Fruit fly (Drosophila melanogaster) whole organism, adult: ENCODE data around the gene Ts.

Experiments used
- CG11617 ChIP-seq: fragments of 200-800 bp; sonication (Bioruptor generic); optimal IDR thresholded peaks from 2 replicates; lab custom pipeline; 2017; ENCODE audit warnings: mild to moderate bottlenecking, missing biosample characterization, missing genetic modification reagents, missing genetic modification characterization
- CG12768 ChIP-seq: fragments of 200-800 bp; sonication (Bioruptor generic); optimal IDR thresholded peaks from 2 replicates; lab custom pipeline; 2017; ENCODE audit warnings: missing biosample characterization, missing genetic modification characterization, mild to moderate bottlenecking, moderate library complexity, missing genetic modification reagents
- CG14711 ChIP-seq: fragments of 200-800 bp; sonication (Bioruptor generic); optimal IDR thresholded peaks from 2 replicates; lab custom pipeline; 2018; ENCODE audit warnings: missing biosample characterization, mild to moderate bottlenecking, missing genetic modification characterization, moderate library complexity
- CG1620 ChIP-seq: fragments of 200-800 bp; sonication (Bioruptor generic); optimal IDR thresholded peaks from 2 replicates; lab custom pipeline; 2016; ENCODE audit warnings: missing biosample characterization, missing genetic modification characterization
- CG33017 ChIP-seq: fragments of 200-800 bp; sonication (Bioruptor generic); optimal IDR thresholded peaks from 2 replicates; lab custom pipeline; 2018; ENCODE audit warnings: missing biosample characterization, mild to moderate bottlenecking, missing genetic modification characterization, moderate library complexity
- CG5204 ChIP-seq: fragments of 200-800 bp; sonication (Bioruptor generic); optimal IDR thresholded peaks from 2 replicates; lab custom pipeline; 2016; ENCODE audit warnings: missing biosample characterization, missing genetic modification characterization
- CG7045 ChIP-seq: fragments of 200-800 bp; sonication (Bioruptor generic); optimal IDR thresholded peaks from 2 replicates; lab custom pipeline; 2017; ENCODE audit warnings: missing biosample characterization, mild to moderate bottlenecking, missing genetic modification characterization
- CG7101 ChIP-seq: fragments of 200-800 bp; sonication (Bioruptor generic); optimal IDR thresholded peaks from 2 replicates; lab custom pipeline; 2018; ENCODE audit warnings: missing biosample characterization, mild to moderate bottlenecking, missing genetic modification characterization, moderate library complexity
- Clk ChIP-seq: fragments of 200-800 bp; sonication (Bioruptor generic); optimal IDR thresholded peaks from 2 replicates; lab custom pipeline; 2017; ENCODE audit warnings: missing biosample characterization, missing genetic modification characterization
- Crg-1 ChIP-seq: fragments of 200-800 bp; sonication (Bioruptor generic); optimal IDR thresholded peaks from 2 replicates; lab custom pipeline; 2016; ENCODE audit warnings: missing biosample characterization, missing genetic modification characterization
- Hr96 ChIP-seq: fragments of 200-800 bp; sonication (Bioruptor generic); optimal IDR thresholded peaks from 2 replicates; lab custom pipeline; 2016; ENCODE audit warnings: missing biosample characterization, missing genetic modification characterization
- Mnt ChIP-seq: fragments of 200-800 bp; sonication (Bioruptor generic); optimal IDR thresholded peaks from 2 replicates; lab custom pipeline; 2016; ENCODE audit warnings: missing biosample characterization, mild to moderate bottlenecking, missing genetic modification characterization
- bab1 ChIP-seq: fragments of 200-800 bp; sonication (Bioruptor generic); optimal IDR thresholded peaks from 3 replicates; lab custom pipeline; 2019; ENCODE audit warnings: missing biosample characterization, mild to moderate bottlenecking, missing genetic modification characterization, moderate library complexity
- cic ChIP-seq: fragments of 200-800 bp; sonication (Bioruptor generic); optimal IDR thresholded peaks from 2 replicates; lab custom pipeline; 2017; ENCODE audit warnings: missing biosample characterization, mild to moderate bottlenecking, missing genetic modification characterization, moderate library complexity
- cnc ChIP-seq, 2 experiments: fragments of >200 bp; optimal IDR thresholded peaks; 2 replicates each; lab custom pipeline; 2017
- kay ChIP-seq: fragments of 200-800 bp; sonication (Bioruptor generic); peaks from one replicate; lab custom pipeline; 2016; ENCODE audit warnings: missing biosample characterization, missing genetic modification characterization, borderline replicate concordance
- ovo ChIP-seq: fragments of 200-800 bp; sonication (Bioruptor generic); optimal IDR thresholded peaks from 2 replicates; lab custom pipeline; 2016; ENCODE audit warnings: missing biosample characterization, missing genetic modification characterization
- pad ChIP-seq: fragments of 200-800 bp; sonication (Bioruptor generic); optimal IDR thresholded peaks from 3 replicates; lab custom pipeline; 2017; ENCODE audit warnings: missing biosample characterization, missing genetic modification characterization, mild to moderate bottlenecking, moderate library complexity, missing genetic modification reagents
- tj ChIP-seq: fragments of 200-800 bp; sonication (Bioruptor generic); optimal IDR thresholded peaks from 3 replicates; lab custom pipeline; 2017; ENCODE audit warnings: missing biosample characterization, mild to moderate bottlenecking, missing genetic modification characterization, moderate library complexity
- toe ChIP-seq: fragments of 200-800 bp; sonication (Bioruptor generic); optimal IDR thresholded peaks from 2 replicates; lab custom pipeline; 2016; ENCODE audit warnings: missing biosample characterization, missing genetic modification characterization

The Ts gene

DNA sequence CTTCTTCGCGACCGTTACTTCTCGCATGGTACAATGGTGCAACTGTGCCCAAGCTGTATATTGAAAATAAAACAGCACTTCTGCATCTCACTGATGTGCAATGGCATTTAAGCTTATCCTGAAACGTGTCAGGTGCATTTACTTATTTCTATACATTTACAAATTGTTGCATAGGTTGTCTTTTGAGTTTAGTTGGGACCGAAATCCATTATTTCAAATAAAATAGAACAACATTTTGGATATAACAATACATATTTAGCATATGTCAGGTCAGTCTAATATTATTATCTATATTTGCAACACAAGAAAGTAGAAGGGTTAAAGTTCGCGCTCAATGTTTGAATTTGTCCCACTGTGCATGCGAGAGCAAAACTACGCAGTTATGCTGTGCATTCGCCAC is 13.1 kb downstream of the Ts start:
- peak; percentile 72 for TF ChIP-seq CG33017
- TF ChIP-seq cnc (optimal IDR thresholded peaks at IDR 0.05; lab: Kevin White, UChicago): no peak
- peak; percentile 46 for TF ChIP-seq CG11617 (GFP tag; lab: Kevin White, UChicago)
- TF ChIP-seq CG5204 (GFP tag; lab: Kevin White, UChicago): peak; percentile 63
- TF ChIP-seq CG12768 (GFP tag; lab: Kevin White, UChicago): peak; percentile 81
- TF ChIP-seq kay: peak; percentile 42
- TF ChIP-seq Hr96: peak; percentile 50
- TF ChIP-seq ovo (GFP tag; lab: Kevin White, UChicago): no peak
- no peak for TF ChIP-seq cic
- peak; percentile 47 for TF ChIP-seq CG7101 (tag; lab: Kevin White, UChicago)
- peak; percentile 1 for TF ChIP-seq tj
- peak; percentile 79 for TF ChIP-seq CG7045
- TF ChIP-seq pad (GFP tag; lab: Kevin White, UChicago): peak; percentile 64
- TF ChIP-seq Clk (GFP tag; lab: Kevin White, UChicago): peak; percentile 53

DNA sequence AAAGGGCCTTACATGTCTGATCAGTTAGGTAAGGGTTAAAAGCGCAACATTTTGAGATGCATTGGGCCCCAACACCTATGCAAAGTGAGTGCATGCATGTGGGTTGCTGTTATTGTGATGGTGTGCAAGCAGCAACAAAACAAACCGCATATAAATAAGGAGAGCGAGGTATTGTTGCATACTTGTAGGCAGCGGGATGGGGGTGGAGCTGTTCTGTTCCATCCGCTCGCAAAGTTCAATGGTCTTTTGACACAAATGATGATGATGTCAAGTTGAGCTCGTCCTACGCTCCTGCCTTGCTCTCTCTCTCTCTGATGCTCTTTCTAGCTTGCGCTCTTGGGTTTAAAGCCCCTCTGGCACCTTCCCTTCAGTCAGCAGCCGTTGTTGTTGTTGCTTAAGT is 13.8 kb downstream of the Ts start:
- TF ChIP-seq CG12768 (GFP tag; lab: Kevin White, UChicago) (no peak), toe (no peak), Crg-1 (GFP tag; lab: Kevin White, UChicago) (no peak), cic (no peak), Mnt (GFP tag; lab: Kevin White, UChicago) (no peak), CG11617 (GFP tag; lab: Kevin White, UChicago) (no peak)

DNA sequence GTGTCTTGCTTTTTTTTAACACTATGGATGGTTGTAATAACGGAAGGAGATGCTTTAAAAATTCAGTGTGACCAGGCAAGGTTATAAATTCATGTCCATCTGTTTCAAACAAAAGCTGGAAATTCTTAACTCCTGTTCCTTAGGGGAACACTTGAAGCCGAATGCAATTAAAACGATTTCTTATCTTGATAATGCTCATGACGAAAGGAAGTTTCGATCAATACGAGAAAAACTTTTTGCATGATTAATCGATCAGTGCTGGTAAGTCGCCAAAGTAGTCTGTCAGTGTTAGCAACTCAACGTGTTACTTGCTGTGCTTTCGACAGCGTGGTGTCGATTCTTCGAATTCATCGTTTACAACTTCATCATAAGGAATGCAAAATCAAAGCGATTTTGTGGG is 15.0 kb downstream of the Ts start, which contains the start of gene Rbp9:
TSS of gene Rbp9 (plus strand) at position 291 of the 400 bp plus-strand sequence.
- no peak for TF ChIP-seq Clk (GFP tag; lab: Kevin White, UChicago)
- no peak for TF ChIP-seq cnc (optimal IDR thresholded peaks at IDR 0.05; lab: Kevin White, UChicago)
- TF ChIP-seq Mnt (GFP tag; lab: Kevin White, UChicago): no peak
- TF ChIP-seq tj: no peak

dm6 chr2L:2945438-2946220 is 23.8 kb downstream of the Ts start:
- no peak for TF ChIP-seq pad (GFP tag; lab: Kevin White, UChicago)
- no peak for TF ChIP-seq CG33017
- no peak for TF ChIP-seq CG7101 (tag; lab: Kevin White, UChicago)
- no peak for TF ChIP-seq CG1620 (GFP tag; lab: Kevin White, UChicago)

DNA sequence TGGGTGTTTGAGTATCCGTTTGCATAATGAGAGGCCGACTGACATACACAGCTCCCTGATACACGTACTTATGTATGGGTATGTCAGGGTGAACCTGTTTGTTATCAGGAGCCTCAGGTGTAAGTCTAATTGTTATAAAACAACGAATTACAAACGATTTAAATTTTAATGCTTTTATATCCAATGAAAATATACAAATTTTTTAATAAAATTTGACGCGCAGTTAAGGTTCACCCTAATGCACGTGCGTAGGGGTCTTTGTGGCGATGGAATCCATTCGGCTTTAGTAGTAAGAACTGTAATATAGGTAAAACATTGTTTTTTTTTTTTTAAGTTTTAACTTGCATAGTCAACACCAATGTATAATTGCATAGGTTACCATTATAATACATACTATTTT is 24.9 kb downstream of the Ts start:
- TF ChIP-seq CG7101 (tag; lab: Kevin White, UChicago) (peak; percentile 25), CG14711 (tag; lab: Kevin White, UChicago) (peak; percentile 42), CG7045 (peak; percentile 20), ovo (GFP tag; lab: Kevin White, UChicago) (no peak), CG33017 (peak; percentile 61), Clk (GFP tag; lab: Kevin White, UChicago) (no peak)

DNA sequence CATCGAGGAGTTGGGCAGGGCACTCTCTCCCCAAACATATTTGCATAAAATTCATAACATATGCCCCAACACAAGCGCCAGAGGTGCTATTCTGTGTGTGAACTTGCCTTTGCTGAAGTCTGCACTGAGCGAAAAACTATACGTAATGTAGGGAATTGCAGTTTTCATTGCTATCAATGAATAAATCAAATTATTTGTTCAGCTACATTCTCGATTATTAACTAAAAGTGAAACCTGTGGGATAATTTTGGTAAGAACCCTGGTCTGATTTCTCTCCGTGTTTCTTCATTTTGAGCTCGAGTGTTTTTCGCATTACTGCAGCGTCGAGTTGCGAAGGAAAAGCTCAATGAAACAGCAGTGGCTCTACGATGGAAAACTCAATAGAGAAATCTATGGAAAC is 26.8 kb downstream of the Ts start:
- no peak for TF ChIP-seq toe
- no peak for TF ChIP-seq CG5204 (GFP tag; lab: Kevin White, UChicago)
- TF ChIP-seq pad (GFP tag; lab: Kevin White, UChicago): no peak
- TF ChIP-seq CG7101 (tag; lab: Kevin White, UChicago): no peak

DNA sequence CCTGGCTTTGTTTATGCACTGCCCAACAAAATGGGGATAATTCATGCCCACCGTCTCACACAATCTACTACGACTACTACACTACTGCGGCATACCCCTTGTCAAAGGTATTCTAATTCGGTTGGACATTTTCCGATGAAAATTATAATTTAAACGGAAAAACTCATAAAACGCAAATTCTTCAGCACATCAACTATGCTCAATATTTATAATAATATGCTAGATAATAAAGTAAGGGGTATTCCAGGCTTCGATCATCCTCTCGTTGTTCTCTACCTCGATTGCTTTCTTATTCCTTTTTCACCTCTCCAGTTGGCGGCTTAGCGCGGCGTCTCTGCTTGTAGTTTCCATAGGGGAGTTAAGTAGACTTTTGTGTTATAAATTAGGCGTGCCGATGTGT is 28.1 kb downstream of the Ts start:
- TF ChIP-seq cic: no peak
- TF ChIP-seq pad (GFP tag; lab: Kevin White, UChicago): no peak
- peak; percentile 75 for TF ChIP-seq kay

dm6 chr2L:2939698-2940097 is 29.7 kb downstream of the Ts start:
- TF ChIP-seq CG7045: no peak
- no peak for TF ChIP-seq Mnt (GFP tag; lab: Kevin White, UChicago)
- TF ChIP-seq cnc (optimal IDR thresholded peaks at IDR 0.05; lab: Kevin White, UChicago): no peak
- no peak for TF ChIP-seq toe
- TF ChIP-seq Crg-1 (GFP tag; lab: Kevin White, UChicago): no peak
- TF ChIP-seq CG33017: no peak
- TF ChIP-seq Clk (GFP tag; lab: Kevin White, UChicago): no peak
- TF ChIP-seq kay: peak; percentile 53

DNA sequence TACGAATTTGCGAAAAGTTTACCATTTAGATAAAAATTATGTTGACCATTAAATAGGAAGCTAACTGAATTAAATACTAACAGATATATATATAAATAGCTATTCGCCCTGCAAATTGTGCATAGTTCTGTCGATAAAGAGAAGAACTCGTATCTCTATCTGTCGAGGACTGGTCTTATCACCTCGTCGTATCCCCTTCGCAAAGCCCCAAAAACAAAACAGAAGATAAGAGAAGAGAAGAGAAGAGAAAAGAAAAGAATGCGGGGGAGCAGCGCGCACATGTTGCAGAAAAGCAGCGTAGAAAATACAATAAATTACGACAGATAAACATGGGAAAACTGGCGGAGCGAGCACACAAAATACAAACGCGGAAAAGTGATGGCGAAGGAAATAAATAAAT is 33.7 kb downstream of the Ts start:
- TF ChIP-seq CG12768 (GFP tag; lab: Kevin White, UChicago) (peak; percentile 6), CG11617 (GFP tag; lab: Kevin White, UChicago) (no peak), Mnt (GFP tag; lab: Kevin White, UChicago) (peak; percentile 36), cic (peak; percentile 21), CG1620 (GFP tag; lab: Kevin White, UChicago) (no peak), kay (no peak), bab1 (GFP tag; lab: Kevin White, UChicago) (no peak)
